Worm (Caenorhabditis elegans) whole organism, L3 larva: Measurements from ENCODE around the gene W08E12.4.

Experiments
- R02D3.7 ChIP-seq: fragments of 150-350 bp; optimal IDR thresholded peaks from 2 replicates; lab custom pipeline; 2014; ENCODE audit warnings: missing biosample characterization, missing genetic modification characterization
- aly-2 ChIP-seq: fragments of 150-350 bp; optimal IDR thresholded peaks from 2 replicates; lab custom pipeline; 2014; ENCODE audit warnings: missing biosample characterization, missing genetic modification characterization
- ama-1 ChIP-seq: fragments of 150-350 bp; optimal IDR thresholded peaks from 2 replicates; lab custom pipeline; 2018
- ceh-82 ChIP-seq: fragments of 150-350 bp; optimal IDR thresholded peaks from 2 replicates; lab custom pipeline; 2014; ENCODE audit warnings: missing biosample characterization, missing genetic modification characterization
- egl-27 ChIP-seq: sonication (generic microtip); optimal IDR thresholded peaks from 4 replicates; lab custom pipeline; 2017; ENCODE audit warnings: missing biosample characterization, missing genetic modification reagents, missing genetic modification characterization
- elt-3 ChIP-seq, 3 experiments: fragments of 150-350 bp in 1 of 3; sonication (generic microtip) in 2 of 3; optimal IDR thresholded peaks; 2 replicates in 2 of 3; 4 replicates in 1 of 3; lab custom pipeline; 2014 to 2017; ENCODE audit warnings: missing biosample characterization in 3 of 3, missing genetic modification characterization in 3 of 3
- lin-39 ChIP-seq: fragments of 150-350 bp; optimal IDR thresholded peaks from 2 replicates; lab custom pipeline; 2018; ENCODE audit warnings: missing biosample characterization, missing genetic modification reagents, missing genetic modification characterization
- nhr-12 ChIP-seq: fragments of 150-350 bp; optimal IDR thresholded peaks from 2 replicates; lab custom pipeline; 2014; ENCODE audit warnings: missing biosample characterization, missing genetic modification characterization
- nhr-237 ChIP-seq: fragments of 150-350 bp; optimal IDR thresholded peaks from 2 replicates; lab custom pipeline; 2014; ENCODE audit warnings: missing biosample characterization, missing genetic modification characterization
- nhr-28 ChIP-seq: fragments of 150-350 bp; optimal IDR thresholded peaks from 2 replicates; lab custom pipeline; 2014; ENCODE audit warnings: missing biosample characterization, missing genetic modification characterization
- unc-62 ChIP-seq: fragments of 150-350 bp; sonication (generic microtip); optimal IDR thresholded peaks from 4 replicates; lab custom pipeline; 2014; ENCODE audit warnings: missing biosample characterization, missing genetic modification reagents, missing genetic modification characterization

ce11 chrIV:3260216-3260615 lies 41.9 kb upstream of the W08E12.4 start:
- TF ChIP-seq R02D3.7 (tag; lab: Kevin White, UChicago): no peak
- no peak for TF ChIP-seq egl-27 (tag; lab: Kevin White, UChicago)
- TF ChIP-seq nhr-237: no peak
- TF ChIP-seq ama-1: no peak
- TF ChIP-seq lin-39 (tag; lab: Kevin White, UChicago): no peak
- no peak for TF ChIP-seq elt-3 (tag; optimal IDR thresholded peaks at IDR 0.05; lab: Kevin White, UChicago)
- TF ChIP-seq nhr-28 (tag; lab: Kevin White, UChicago): no peak
- no peak for TF ChIP-seq nhr-12 (tag; lab: Kevin White, UChicago)
- no peak for TF ChIP-seq aly-2
- no peak for TF ChIP-seq unc-62 (GFP tag; lab: Kevin White, UChicago)
- no peak for TF ChIP-seq ceh-82 (tag; lab: Kevin White, UChicago)
